Fruit fly (Drosophila melanogaster): ENCODE measurements around the gene Tep3.

Gene Tep3

dm6 chr2L:7675754-7676178, 26.8 kb upstream of the Tep3 start:
- TF ChIP-seq CG17806 (tag; optimal IDR thresholded peaks at IDR 0.05): no peak
- TF ChIP-seq EcR (GFP tag; optimal IDR thresholded peaks at IDR 0.05): no peak
- no peak for TF ChIP-seq CG15710 (tag; optimal IDR thresholded peaks at IDR 0.05)

- TF ChIP-seq CG10348 (GFP tag; IDR thresholded peaks at IDR 0.05): no peak
Measured at dm6 chr2L:7676982-7677381, 25.6 kb upstream of the Tep3 start.

DNA sequence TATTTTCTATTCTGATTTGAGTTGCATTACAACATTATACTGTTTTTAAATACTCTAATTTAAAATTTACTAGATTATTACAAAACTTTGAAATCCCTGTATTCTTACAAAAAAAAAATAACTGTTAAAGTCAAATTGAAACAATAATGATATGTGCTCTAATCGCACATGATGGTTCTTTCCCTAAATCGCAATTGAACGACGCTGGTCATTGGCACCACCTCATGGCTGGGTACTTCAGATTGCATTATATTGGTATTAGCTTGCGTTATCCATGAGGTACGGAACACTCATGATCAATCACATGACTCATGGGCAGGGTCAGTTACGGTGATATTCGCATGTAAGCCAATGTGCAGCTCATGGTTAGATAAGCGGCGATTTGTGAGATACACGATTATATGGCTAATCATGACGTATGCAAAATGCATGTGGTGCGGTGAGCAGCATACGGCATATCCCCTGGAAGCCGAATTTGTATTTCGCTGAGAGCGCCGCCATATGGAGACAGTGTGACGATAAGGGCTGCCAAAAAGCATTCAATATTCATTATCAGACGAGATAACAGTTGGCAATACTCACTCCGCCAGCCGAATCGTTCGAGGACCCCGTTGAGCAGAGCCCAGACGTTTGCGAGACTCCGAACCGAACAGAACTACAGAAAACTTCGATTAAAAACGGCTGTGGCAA, 24.4 kb upstream of the Tep3 start:
- TF ChIP-seq CG32121 (GFP tag; IDR thresholded peaks at IDR 0.05): no peak

DNA sequence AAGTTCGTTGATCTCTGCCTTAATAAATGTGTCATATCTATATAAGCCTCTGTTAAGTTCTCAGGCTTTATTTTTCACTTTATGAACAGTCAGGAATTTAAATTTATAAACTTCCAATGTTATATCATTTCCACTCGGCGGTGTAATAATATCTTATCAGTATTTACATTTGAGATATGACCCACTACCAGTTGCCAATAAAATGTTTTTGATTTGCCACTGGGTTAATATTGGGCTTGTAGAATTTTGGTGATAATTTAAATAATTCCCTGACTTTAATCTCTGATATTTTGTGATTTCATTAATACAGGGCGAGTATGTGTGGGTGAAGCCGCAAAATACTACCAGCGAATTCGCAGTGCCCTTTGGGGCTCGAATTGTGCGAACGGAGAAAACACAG, 22.3 kb upstream of the Tep3 start:
- no peak for TF ChIP-seq Snoo (tag; optimal IDR thresholded peaks at IDR 0.05)
- TF ChIP-seq CG34367 (tag; optimal IDR thresholded peaks at IDR 0.05): no peak
- no peak for TF ChIP-seq CG17806 (tag; optimal IDR thresholded peaks at IDR 0.05)
- TF ChIP-seq CG13204 (GFP tag; optimal IDR thresholded peaks at IDR 0.05): no peak
- TF ChIP-seq CG9948 (tag; optimal IDR thresholded peaks at IDR 0.05): no peak
- no peak for TF ChIP-seq CG12605 (GFP tag; IDR thresholded peaks at IDR 0.05)
- TF ChIP-seq EcR (GFP tag; optimal IDR thresholded peaks at IDR 0.05): no peak
- TF ChIP-seq Pif1B (GFP tag; optimal IDR thresholded peaks at IDR 0.05): no peak
- TF ChIP-seq CG4496 (GFP tag; IDR thresholded peaks at IDR 0.05): no peak
- TF ChIP-seq Pif1A (GFP tag; optimal IDR thresholded peaks at IDR 0.05): no peak

DNA sequence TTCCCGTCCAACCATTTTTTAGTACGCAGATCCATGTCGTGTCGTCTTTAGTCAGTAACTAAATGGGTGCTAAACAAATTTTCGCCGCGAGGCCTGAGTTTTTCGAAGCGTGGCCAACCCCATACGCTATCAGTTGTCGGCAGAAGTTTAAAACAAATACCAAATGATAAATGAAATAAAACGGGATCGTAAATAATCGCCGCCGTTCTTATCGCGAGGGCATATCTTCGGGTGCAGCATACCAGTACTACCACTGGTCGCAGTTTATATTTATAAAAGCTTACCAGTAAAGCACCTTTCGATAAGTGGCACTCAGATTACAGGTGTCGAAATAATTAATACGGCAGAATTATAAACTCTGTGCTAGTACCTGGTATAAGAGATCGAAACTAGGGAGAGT, 17.3 kb upstream of the Tep3 start:
- no peak for TF ChIP-seq CG9948 (tag; optimal IDR thresholded peaks at IDR 0.05)
- no peak for TF ChIP-seq Pif1B (GFP tag; optimal IDR thresholded peaks at IDR 0.05)
- TF ChIP-seq CG13204 (GFP tag; optimal IDR thresholded peaks at IDR 0.05): no peak
- no peak for TF ChIP-seq CG34367 (tag; optimal IDR thresholded peaks at IDR 0.05)
- TF ChIP-seq CG32121 (GFP tag; IDR thresholded peaks at IDR 0.05): no peak

dm6 chr2L:7690449-7690848, 12.2 kb upstream of the Tep3 start:
- no peak for TF ChIP-seq CG4496 (GFP tag; IDR thresholded peaks at IDR 0.05)
- no peak for TF ChIP-seq CG34367 (tag; optimal IDR thresholded peaks at IDR 0.05)
- no peak for TF ChIP-seq Pif1A (GFP tag; optimal IDR thresholded peaks at IDR 0.05)
- TF ChIP-seq CG9948 (tag; optimal IDR thresholded peaks at IDR 0.05): no peak
- TF ChIP-seq Snoo (tag; optimal IDR thresholded peaks at IDR 0.05): no peak

dm6 chr2L:7690961-7691360, 11.6 kb upstream of the Tep3 start, which contains the start of gene CG18585:
Gene CG18585, minus strand, starts transcription at chr2L:7691061.
- TF ChIP-seq CG4496 (GFP tag; IDR thresholded peaks at IDR 0.05) (no peak), Snoo (tag; optimal IDR thresholded peaks at IDR 0.05) (no peak), CG17806 (tag; optimal IDR thresholded peaks at IDR 0.05) (no peak), CG10348 (GFP tag; IDR thresholded peaks at IDR 0.05) (no peak), D1 (tag; optimal IDR thresholded peaks at IDR 0.05) (no peak), CG34367 (tag; optimal IDR thresholded peaks at IDR 0.05) (no peak)

dm6 chr2L:7692583-7693080, 10.0 kb upstream of the Tep3 start, which contains the start of the genes CG7025 and CG43235:
Gene CG7025, minus strand, starts transcription at chr2L:7692683.
Gene CG43235, plus strand, starts transcription at chr2L:7693030.
- no peak for TF ChIP-seq CG32121 (GFP tag; IDR thresholded peaks at IDR 0.05)
- TF ChIP-seq rn (GFP tag; IDR thresholded peaks at IDR 0.05): no peak
- TF ChIP-seq CG10348 (GFP tag; IDR thresholded peaks at IDR 0.05): no peak
- no peak for TF ChIP-seq Pif1A (GFP tag; optimal IDR thresholded peaks at IDR 0.05)
- TF ChIP-seq CG15710 (tag; optimal IDR thresholded peaks at IDR 0.05): no peak
- TF ChIP-seq CG12605 (GFP tag; IDR thresholded peaks at IDR 0.05): no peak
- no peak for TF ChIP-seq CG9948 (tag; optimal IDR thresholded peaks at IDR 0.05)
- TF ChIP-seq CG13204 (GFP tag; optimal IDR thresholded peaks at IDR 0.05): no peak
- TF ChIP-seq fd96Ca (GFP tag; IDR thresholded peaks at IDR 0.05): no peak
- TF ChIP-seq EcR (GFP tag; optimal IDR thresholded peaks at IDR 0.05): no peak
- TF ChIP-seq Ets98B (GFP tag; IDR thresholded peaks at IDR 0.05): no peak
- TF ChIP-seq CG8301 (tag; optimal IDR thresholded peaks at IDR 0.05): no peak
- no peak for TF ChIP-seq CG14655 (GFP tag; optimal IDR thresholded peaks at IDR 0.05)
- no peak for TF ChIP-seq CG4496 (GFP tag; IDR thresholded peaks at IDR 0.05)
- no peak for TF ChIP-seq CG34367 (tag; optimal IDR thresholded peaks at IDR 0.05)
- TF ChIP-seq D1 (tag; optimal IDR thresholded peaks at IDR 0.05): no peak

DNA sequence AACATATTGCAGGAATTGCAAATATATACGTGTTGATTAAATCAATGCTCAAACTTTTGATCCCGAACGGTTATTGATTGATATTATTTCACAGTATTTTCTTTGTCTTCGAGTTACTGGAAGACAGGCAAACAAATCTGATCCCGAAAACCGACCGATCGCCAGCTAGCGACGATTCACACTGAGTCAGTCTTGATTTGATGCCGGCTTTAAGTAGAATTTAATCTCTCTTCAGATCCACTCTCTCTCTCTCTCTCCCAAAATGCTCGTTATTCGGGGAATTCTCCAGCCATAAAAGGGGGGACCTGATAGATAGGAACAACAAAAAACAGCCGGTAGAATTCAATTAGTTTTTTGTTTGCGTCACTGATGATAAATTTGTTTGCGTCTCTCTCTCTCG, 1.2 kb upstream of the Tep3 start, which contains the start of gene Tep2:
TSS of gene Tep2 (minus strand) at position 185 of the 400 bp plus-strand sequence.
- TF ChIP-seq CG15710 (tag; optimal IDR thresholded peaks at IDR 0.05) (no peak), CG17806 (tag; optimal IDR thresholded peaks at IDR 0.05) (no peak), EcR (GFP tag; optimal IDR thresholded peaks at IDR 0.05) (peak; percentile 19), CG4496 (GFP tag; IDR thresholded peaks at IDR 0.05) (0 out of 3 replicates have a peak, but pooled peaks have one; percentile 38), CG10348 (GFP tag; IDR thresholded peaks at IDR 0.05) (no peak)

Data from whole organism, pupa.